Fruit fly (Drosophila melanogaster) Kc167 (cell line): ENCODE results near the gene rst.

ENCODE experiments used
- Sin3A ChIP-seq: fragments of >200 bp; optimal IDR thresholded peaks from 2 replicates; lab custom pipeline; 2018; ENCODE audit warnings: missing external identifiers
- h ChIP-seq: fragments of >200 bp; optimal IDR thresholded peaks from 3 replicates; lab custom pipeline; 2018; ENCODE audit warnings: missing external identifiers
- psq ChIP-seq: fragments of >200 bp; optimal IDR thresholded peaks from 2 replicates; lab custom pipeline; 2017; ENCODE audit warnings: missing external identifiers
- ttk ChIP-seq: sonication (Bioruptor generic); optimal IDR thresholded peaks from 2 replicates; lab custom pipeline; 2017; ENCODE audit warnings: missing external identifiers

- TF ChIP-seq ttk (lab: Kevin White, UChicago): no peak
- TF ChIP-seq psq (lab: Kevin White, UChicago): no peak
- no peak for TF ChIP-seq Sin3A (lab: Kevin White, UChicago)
- TF ChIP-seq h (lab: Kevin White, UChicago): no peak
Observed at dm6 chrX:2919742-2920141, 53.9 kb downstream of the rst start, which contains the start of gene CG3588.
